Fruit fly (Drosophila melanogaster) whole organism, embryonic: Measurements from ENCODE around the gene CG13367.
A peak's percentile ranks its signal among the peaks of the same experiment; 100 is the strongest.

Source experiments
- B-H1 ChIP-seq: fragments of 200-800 bp; sonication (Bioruptor generic); IDR thresholded peaks from 3 replicates; pipeline ENCODE4 v1.3.6; 2022; ENCODE audit warnings: missing biosample characterization, missing genetic modification characterization
- Blimp-1 ChIP-seq: fragments of 200-800 bp; sonication (Bioruptor generic); optimal IDR thresholded peaks from 3 replicates; lab custom pipeline; 2018; ENCODE audit warnings: missing biosample characterization, missing genetic modification characterization, mild to moderate bottlenecking, moderate library complexity, missing genetic modification reagents
- CG10321 ChIP-seq: fragments of 200-800 bp; sonication (Bioruptor generic); IDR thresholded peaks from 2 replicates; pipeline ENCODE4 v1.3.6; 2022; ENCODE audit warnings: missing biosample characterization, missing genetic modification characterization
- CG12942 ChIP-seq: fragments of 200-800 bp; sonication (Bioruptor generic); optimal IDR thresholded peaks from 3 replicates; lab custom pipeline; 2016; ENCODE audit warnings: missing biosample characterization, missing genetic modification characterization
- CG13287 ChIP-seq: fragments of 200-800 bp; sonication (Bioruptor generic); IDR thresholded peaks from 2 replicates; pipeline ENCODE4 v1.3.6; 2022; ENCODE audit warnings: missing biosample characterization, missing genetic modification characterization; ENCODE audit not compliant: partially characterized antibody
- CG14860 ChIP-seq: fragments of 200-800 bp; sonication (Bioruptor generic); IDR thresholded peaks from 3 replicates; pipeline ENCODE4 v1.3.6; 2022; ENCODE audit warnings: missing biosample characterization, missing genetic modification characterization; ENCODE audit not compliant: partially characterized antibody
- CG1603 ChIP-seq: fragments of 200-800 bp; sonication (Bioruptor generic); optimal IDR thresholded peaks from 2 replicates; lab custom pipeline; 2019; ENCODE audit warnings: missing biosample characterization, mild to moderate bottlenecking, missing genetic modification characterization, moderate library complexity
- CG16813 ChIP-seq: fragments of 200-800 bp; sonication (Bioruptor generic); IDR thresholded peaks from 3 replicates; pipeline ENCODE4 v1.3.6; 2022; ENCODE audit warnings: missing biosample characterization, missing genetic modification characterization; ENCODE audit not compliant: partially characterized antibody
- CG1832 ChIP-seq: fragments of 200-800 bp; sonication (Bioruptor generic); optimal IDR thresholded peaks from 2 replicates; lab custom pipeline; 2017; ENCODE audit warnings: missing biosample characterization, mild to moderate bottlenecking, missing genetic modification characterization, inconsistent platforms
- CG2116 ChIP-seq: fragments of 200-800 bp; sonication (Bioruptor generic); optimal IDR thresholded peaks from 3 replicates; lab custom pipeline; 2018; ENCODE audit warnings: missing biosample characterization, mild to moderate bottlenecking, missing genetic modification characterization
- CG32767 ChIP-seq: fragments of 200-800 bp; sonication (Bioruptor generic); IDR thresholded peaks from 2 replicates; pipeline ENCODE4 v1.3.6; 2022; ENCODE audit warnings: missing biosample characterization, missing genetic modification characterization
- CG32772 ChIP-seq: fragments of 200-800 bp; sonication (Bioruptor generic); IDR thresholded peaks from 2 replicates; pipeline ENCODE4 v1.3.6; 2022; ENCODE audit warnings: missing biosample characterization, missing genetic modification characterization
- CG3407 ChIP-seq: fragments of 200-800 bp; sonication (Bioruptor generic); optimal IDR thresholded peaks from 2 replicates; lab custom pipeline; 2018; ENCODE audit warnings: missing biosample characterization, mild to moderate bottlenecking, missing genetic modification characterization
- CG5245 ChIP-seq: fragments of 200-800 bp; sonication (Bioruptor generic); optimal IDR thresholded peaks from 3 replicates; lab custom pipeline; 2016; ENCODE audit warnings: missing biosample characterization, missing genetic modification characterization
- CG7357 ChIP-seq: fragments of 200-800 bp; sonication (Bioruptor generic); IDR thresholded peaks from 3 replicates; pipeline ENCODE4 v1.3.6; 2022; ENCODE audit warnings: missing biosample characterization, missing genetic modification characterization
- CG7963 ChIP-seq: fragments of 200-800 bp; sonication (Bioruptor generic); IDR thresholded peaks from 3 replicates; pipeline ENCODE4 v1.3.6; 2022; ENCODE audit warnings: missing biosample characterization, missing genetic modification characterization; ENCODE audit not compliant: partially characterized antibody
- CG8281 ChIP-seq: fragments of 200-800 bp; sonication (Bioruptor generic); optimal IDR thresholded peaks from 2 replicates; lab custom pipeline; 2018; ENCODE audit warnings: missing biosample characterization, mild to moderate bottlenecking, missing genetic modification characterization, moderate library complexity
- CG9797 ChIP-seq: fragments of 200-800 bp; sonication (Bioruptor generic); optimal IDR thresholded peaks from 3 replicates; lab custom pipeline; 2018; ENCODE audit warnings: missing biosample characterization, mild to moderate bottlenecking, missing genetic modification characterization
- CkIIα-i1 ChIP-seq: fragments of 200-800 bp; sonication (Bioruptor generic); IDR thresholded peaks from 2 replicates; pipeline ENCODE4 v1.3.6; 2022; ENCODE audit warnings: missing biosample characterization, missing genetic modification characterization
- Dbx ChIP-seq: fragments of 200-800 bp; sonication (Bioruptor generic); IDR thresholded peaks from 3 replicates; pipeline ENCODE4 v1.3.6; 2022; ENCODE audit warnings: missing biosample characterization, missing genetic modification characterization
- Drgx ChIP-seq: fragments of 200-800 bp; sonication (Bioruptor generic); IDR thresholded peaks from 2 replicates; pipeline ENCODE4 v1.3.6; 2022; ENCODE audit warnings: missing biosample characterization, missing genetic modification characterization
- GATAe ChIP-seq: fragments of 200-800 bp; sonication (Bioruptor generic); conservative IDR thresholded peaks from 2 replicates; pipeline ENCODE4 v1.3.6; 2022; ENCODE audit warnings: missing biosample characterization, missing genetic modification characterization
- HLH4C ChIP-seq: fragments of 200-800 bp; sonication (Bioruptor generic); IDR thresholded peaks from 3 replicates; pipeline ENCODE4 v1.3.6; 2022; ENCODE audit warnings: missing biosample characterization, missing genetic modification characterization; ENCODE audit not compliant: partially characterized antibody
- Med ChIP-seq: fragments of 200-800 bp; sonication (Bioruptor generic); peaks from one replicate; lab custom pipeline; 2016; ENCODE audit warnings: missing biosample characterization, missing genetic modification characterization, mild to moderate bottlenecking, inconsistent platforms, moderate library complexity
- Pdp1 ChIP-seq, 2 experiments: fragments of 200-800 bp; sonication (Bioruptor generic); optimal IDR thresholded peaks; 3 replicates each; lab custom pipeline; 2016; ENCODE audit warnings: missing biosample characterization in 2 of 2, missing genetic modification characterization in 2 of 2, mild to moderate bottlenecking in 1 of 2, moderate library complexity in 1 of 2
- Rx ChIP-seq: fragments of 200-800 bp; sonication (Bioruptor generic); IDR thresholded peaks from 2 replicates; pipeline ENCODE4 v1.3.6; 2022; ENCODE audit warnings: missing biosample characterization, missing genetic modification characterization
- Scr ChIP-seq: fragments of 200-800 bp; sonication (Bioruptor generic); IDR thresholded peaks from 2 replicates; pipeline ENCODE4 v1.3.6; 2022; ENCODE audit warnings: missing biosample characterization, missing genetic modification characterization; ENCODE audit not compliant: partially characterized antibody
- Sin3A ChIP-seq: fragments of >200 bp; optimal IDR thresholded peaks from 2 replicates; lab custom pipeline; 2018
- Vsx1 ChIP-seq: fragments of 200-800 bp; sonication (Bioruptor generic); optimal IDR thresholded peaks from 2 replicates; lab custom pipeline; 2017; ENCODE audit warnings: missing biosample characterization, mild to moderate bottlenecking, missing genetic modification characterization, missing genetic modification reagents
- ato ChIP-seq: fragments of 200-800 bp; sonication (Bioruptor generic); IDR thresholded peaks from 2 replicates; pipeline ENCODE4 v1.3.6; 2022; ENCODE audit warnings: missing biosample characterization, missing genetic modification characterization; ENCODE audit not compliant: partially characterized antibody
- bbx ChIP-seq: fragments of 200-800 bp; sonication (Bioruptor generic); IDR thresholded peaks from 2 replicates; pipeline ENCODE4 v1.3.6; 2022; ENCODE audit warnings: missing biosample characterization, missing genetic modification characterization; ENCODE audit not compliant: partially characterized antibody
- crc ChIP-seq: fragments of 200-800 bp; sonication (Bioruptor generic); optimal IDR thresholded peaks from 2 replicates; lab custom pipeline; 2016; ENCODE audit warnings: missing biosample characterization, missing genetic modification characterization
- crol ChIP-seq: fragments of 200-800 bp; sonication (Bioruptor generic); IDR thresholded peaks from 2 replicates; pipeline ENCODE4 v1.3.6; 2022; ENCODE audit warnings: missing biosample characterization, missing genetic modification characterization
- dati ChIP-seq: fragments of 200-800 bp; sonication (Bioruptor generic); IDR thresholded peaks from 2 replicates; pipeline ENCODE4 v1.3.6; 2022; ENCODE audit warnings: missing biosample characterization, missing genetic modification characterization
- disco-r ChIP-seq: fragments of 200-800 bp; sonication (Bioruptor generic); optimal IDR thresholded peaks from 2 replicates; lab custom pipeline; 2016; ENCODE audit warnings: missing biosample characterization, missing genetic modification characterization
- ems ChIP-seq: fragments of 200-800 bp; sonication (Bioruptor generic); optimal IDR thresholded peaks from 3 replicates; lab custom pipeline; 2016; ENCODE audit warnings: missing biosample characterization, missing genetic modification characterization
- fd3F ChIP-seq: fragments of 200-800 bp; sonication (Bioruptor generic); optimal IDR thresholded peaks from 2 replicates; lab custom pipeline; 2018; ENCODE audit warnings: missing biosample characterization, mild to moderate bottlenecking, missing genetic modification characterization, moderate library complexity
- gfzf ChIP-seq: fragments of 200-800 bp; sonication (Bioruptor generic); optimal IDR thresholded peaks from 2 replicates; lab custom pipeline; 2016; ENCODE audit warnings: missing biosample characterization, mild to moderate bottlenecking, missing genetic modification characterization, moderate library complexity
- hb ChIP-seq: fragments of 200-800 bp; sonication (Bioruptor generic); IDR thresholded peaks from 3 replicates; pipeline ENCODE4 v1.3.6; 2022; ENCODE audit warnings: missing biosample characterization, missing genetic modification characterization; ENCODE audit not compliant: partially characterized antibody
- inv ChIP-seq: fragments of 200-800 bp; sonication (Bioruptor generic); IDR thresholded peaks from 2 replicates; pipeline ENCODE4 v1.3.6; 2022; ENCODE audit warnings: missing biosample characterization, missing genetic modification characterization; ENCODE audit not compliant: partially characterized antibody
- klu ChIP-seq: fragments of 200-800 bp; sonication (Bioruptor generic); IDR thresholded peaks from 2 replicates; pipeline ENCODE4 v1.3.6; 2022; ENCODE audit warnings: missing biosample characterization, missing genetic modification characterization
- lab ChIP-seq: fragments of 200-800 bp; sonication (Bioruptor generic); optimal IDR thresholded peaks from 3 replicates; lab custom pipeline; 2017; ENCODE audit warnings: missing biosample characterization, missing genetic modification characterization, mild to moderate bottlenecking, moderate library complexity, missing genetic modification reagents
- peb ChIP-seq: fragments of 200-800 bp; sonication (Bioruptor generic); IDR thresholded peaks from 2 replicates; pipeline ENCODE4 v1.3.6; 2022; ENCODE audit warnings: missing biosample characterization, missing genetic modification characterization
- scrt ChIP-seq: fragments of 200-800 bp; sonication (Bioruptor generic); optimal IDR thresholded peaks from 2 replicates; lab custom pipeline; 2018; ENCODE audit warnings: missing biosample characterization, mild to moderate bottlenecking, missing genetic modification characterization, moderate library complexity
- sqz ChIP-seq: fragments of 200-800 bp; sonication (Bioruptor generic); optimal IDR thresholded peaks from 3 replicates; lab custom pipeline; 2018; ENCODE audit warnings: missing biosample characterization, mild to moderate bottlenecking, missing genetic modification characterization
- tll ChIP-seq, 2 experiments: fragments of 200-800 bp in 1 of 2; fragments of >200 bp in 1 of 2; sonication (Bioruptor generic) in 1 of 2; optimal IDR thresholded peaks; 2 replicates each; lab custom pipeline; 2017 to 2019; ENCODE audit warnings: missing biosample characterization in 2 of 2, missing genetic modification characterization in 2 of 2, mild to moderate bottlenecking in 1 of 2, moderate library complexity in 1 of 2
- tna ChIP-seq: fragments of 200-800 bp; sonication (Bioruptor generic); IDR thresholded peaks from 2 replicates; pipeline ENCODE4 v1.3.6; 2022; ENCODE audit warnings: missing biosample characterization, missing genetic modification characterization; ENCODE audit not compliant: partially characterized antibody
- trh ChIP-seq: fragments of 200-800 bp; sonication (Bioruptor generic); optimal IDR thresholded peaks from 2 replicates; lab custom pipeline; 2016; ENCODE audit warnings: missing biosample characterization, missing genetic modification characterization
- vnd ChIP-seq: fragments of 200-800 bp; sonication (Bioruptor generic); IDR thresholded peaks from 3 replicates; pipeline ENCODE4 v1.3.6; 2022; ENCODE audit warnings: missing biosample characterization, missing genetic modification characterization; ENCODE audit not compliant: partially characterized antibody
- z ChIP-seq: fragments of 200-800 bp; sonication (Bioruptor generic); IDR thresholded peaks from 3 replicates; pipeline ENCODE4 v1.3.6; 2022; ENCODE audit warnings: missing biosample characterization, missing genetic modification characterization

CG13367 gene

DNA sequence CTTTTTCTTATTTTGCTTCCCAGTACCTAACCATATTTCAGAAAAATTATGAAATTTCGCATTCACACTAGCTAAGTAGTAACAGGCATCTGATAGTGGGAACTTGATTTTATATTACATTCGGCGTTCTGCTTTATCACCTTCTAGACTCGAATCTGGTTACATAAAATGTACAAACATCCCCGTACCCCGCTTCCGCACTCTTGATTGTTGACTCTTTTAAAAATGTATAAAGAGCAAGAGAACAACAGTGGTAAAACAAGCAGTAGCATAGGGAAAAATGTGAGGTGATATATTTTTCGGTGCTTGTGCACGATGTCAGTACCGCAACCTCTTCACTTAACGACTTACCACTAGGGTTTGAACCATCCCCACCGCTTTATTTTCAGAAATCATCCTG lies 49.8 kb downstream of the CG13367 start:
- TF ChIP-seq CG1832 (no peak), Dbx (GFP tag; lab: Robert Waterston, UW) (no peak), CG5245 (GFP tag; lab: Kevin White, UChicago) (no peak), fd3F (no peak), sqz (GFP tag; lab: Kevin White, UChicago) (no peak), z (GFP tag; lab: Robert Waterston, UW) (no peak), disco-r (GFP tag; lab: Kevin White, UChicago) (no peak), CkIIα-i1 (GFP tag; lab: Robert Waterston, UW) (no peak), CG10321 (GFP tag; lab: Robert Waterston, UW) (no peak), CG7357 (GFP tag; lab: Robert Waterston, UW) (peak; percentile 33; the same call in 1 of the 3 replicates), tll (GFP tag; optimal IDR thresholded peaks at IDR 0.05; lab: Kevin White, UChicago) (peak in 1 of 2 experiments; percentile 50), ato (GFP tag; lab: Robert Waterston, UW) (no peak), dati (no peak), CG32772 (GFP tag; lab: Robert Waterston, UW) (no peak), CG2116 (GFP tag; lab: Kevin White, UChicago) (no peak), GATAe (GFP tag; lab: Robert Waterston, UW) (no peak), ems (GFP tag; lab: Kevin White, UChicago) (no peak), CG8281 (tag; lab: Kevin White, UChicago) (no peak), Sin3A (lab: Kevin White, UChicago) (no peak), CG1603 (peak; percentile 13), Blimp-1 (GFP tag; lab: Kevin White, UChicago) (no peak), scrt (GFP tag; lab: Kevin White, UChicago) (no peak), CG12942 (GFP tag; lab: Kevin White, UChicago) (no peak), gfzf (GFP tag; lab: Kevin White, UChicago) (no peak), trh (GFP tag; lab: Kevin White, UChicago) (no peak), B-H1 (GFP tag; lab: Robert Waterston, UW) (no peak), Pdp1 (GFP tag; optimal IDR thresholded peaks at IDR 0.05; lab: Kevin White, UChicago) (peak in 1 of 2 experiments; percentile 70), CG13287 (GFP tag; lab: Robert Waterston, UW) (no peak), crc (GFP tag; lab: Kevin White, UChicago) (no peak), CG3407 (GFP tag; lab: Kevin White, UChicago) (no peak), CG32767 (GFP tag; lab: Robert Waterston, UW) (no peak), Drgx (no peak), peb (GFP tag; lab: Robert Waterston, UW) (no peak), crol (GFP tag; lab: Robert Waterston, UW) (peak; percentile 69; the same call in 1 of the 2 replicates), lab (GFP tag; lab: Kevin White, UChicago) (no peak), Vsx1 (no peak), Med (no peak)

DNA sequence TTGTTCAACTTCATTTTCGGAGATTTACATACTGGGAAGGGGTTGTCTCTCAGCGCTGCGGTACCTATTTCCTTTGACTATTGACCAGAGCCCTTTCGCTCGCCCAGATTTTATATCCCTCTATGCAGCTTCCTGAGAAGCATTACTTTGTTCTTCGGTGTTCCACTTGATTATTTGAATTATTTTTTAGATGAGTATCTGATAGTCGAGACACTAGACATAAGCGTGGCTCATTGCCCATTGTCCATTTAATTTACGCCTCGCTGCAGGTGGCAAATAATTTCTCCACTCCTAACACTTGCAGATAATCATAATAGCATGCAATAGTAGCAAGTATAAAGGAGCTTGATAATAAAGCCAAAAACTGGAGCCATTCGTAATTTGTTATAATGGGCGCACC lies 50.2 kb downstream of the CG13367 start:
- TF ChIP-seq Scr (GFP tag; lab: Robert Waterston, UW) (peak; percentile 51; the same call in 1 of the 2 replicates), HLH4C (GFP tag; lab: Robert Waterston, UW) (peak; percentile 76), hb (GFP tag; lab: Robert Waterston, UW) (peak; percentile 69), vnd (GFP tag; lab: Robert Waterston, UW) (peak; percentile 54; the same call in 1 of the 3 replicates), inv (GFP tag; lab: Robert Waterston, UW) (peak; percentile 9; the same call in 1 of the 2 replicates), CG16813 (GFP tag; lab: Robert Waterston, UW) (peak; percentile 77), CG14860 (GFP tag; lab: Robert Waterston, UW) (peak; percentile 74), klu (GFP tag; lab: Robert Waterston, UW) (no peak), tna (GFP tag; lab: Robert Waterston, UW) (peak; percentile 31; the same call in 1 of the 2 replicates), bbx (GFP tag; lab: Robert Waterston, UW) (peak; percentile 39; the same call in 1 of the 2 replicates), ato (GFP tag; lab: Robert Waterston, UW) (no peak), CG9797 (GFP tag; lab: Kevin White, UChicago) (no peak), CG7963 (0 out of 3 replicates have a peak, but pooled peaks have one; percentile 52), Rx (GFP tag; lab: Robert Waterston, UW) (no peak)
